Fruit fly (Drosophila melanogaster) whole organism, pupa: ENCODE results near the gene RYa-R.

Source experiments
- CG10348 ChIP-seq: fragments of 200-800 bp; sonication (Bioruptor generic); IDR thresholded peaks from 2 replicates; pipeline ENCODE4 v1.3.6; 2022; ENCODE audit warnings: missing biosample characterization, missing genetic modification characterization
- CG12605 ChIP-seq: fragments of 200-800 bp; sonication (Bioruptor generic); IDR thresholded peaks from 2 replicates; pipeline ENCODE4 v1.3.6; 2022; ENCODE audit warnings: missing biosample characterization, missing genetic modification characterization
- CG13204 ChIP-seq: fragments of 200-800 bp; sonication (Bioruptor generic); optimal IDR thresholded peaks from 2 replicates; lab custom pipeline; 2018; ENCODE audit warnings: missing biosample characterization, mild to moderate bottlenecking, missing genetic modification characterization, moderate library complexity
- CG14655 ChIP-seq: fragments of 200-800 bp; sonication (Bioruptor generic); optimal IDR thresholded peaks from 3 replicates; lab custom pipeline; 2017; ENCODE audit warnings: mild to moderate bottlenecking, missing biosample characterization, missing genetic modification reagents, missing genetic modification characterization
- CG15710 ChIP-seq: fragments of 200-800 bp; sonication (Bioruptor generic); optimal IDR thresholded peaks from 2 replicates; lab custom pipeline; 2018; ENCODE audit warnings: missing biosample characterization, mild to moderate bottlenecking, missing genetic modification characterization, moderate library complexity
- CG17806 ChIP-seq: fragments of 200-800 bp; sonication (Bioruptor generic); optimal IDR thresholded peaks from 2 replicates; lab custom pipeline; 2018; ENCODE audit warnings: missing biosample characterization, mild to moderate bottlenecking, missing genetic modification characterization, moderate library complexity
- CG32121 ChIP-seq: fragments of 200-800 bp; sonication (Bioruptor generic); IDR thresholded peaks from 2 replicates; pipeline ENCODE4 v1.3.6; 2022; ENCODE audit warnings: missing biosample characterization, missing genetic modification characterization
- CG34367 ChIP-seq: fragments of 200-800 bp; sonication (Bioruptor generic); optimal IDR thresholded peaks from 2 replicates; lab custom pipeline; 2018; ENCODE audit warnings: missing biosample characterization, mild to moderate bottlenecking, missing genetic modification characterization
- CG4496 ChIP-seq: fragments of 200-800 bp; sonication (Bioruptor generic); IDR thresholded peaks from 3 replicates; pipeline ENCODE4 v1.3.6; 2022; ENCODE audit warnings: missing biosample characterization, missing genetic modification characterization
- CG8159 ChIP-seq: fragments of 200-800 bp; sonication (Bioruptor generic); optimal IDR thresholded peaks from 3 replicates; lab custom pipeline; 2018; ENCODE audit warnings: missing biosample characterization, mild to moderate bottlenecking, missing genetic modification characterization, moderate library complexity
- CG8301 ChIP-seq: fragments of 200-800 bp; sonication (Bioruptor generic); optimal IDR thresholded peaks from 2 replicates; lab custom pipeline; 2018; ENCODE audit warnings: missing biosample characterization, mild to moderate bottlenecking, missing genetic modification characterization
- CG9948 ChIP-seq: fragments of 200-800 bp; sonication (Bioruptor generic); optimal IDR thresholded peaks from 2 replicates; lab custom pipeline; 2018; ENCODE audit warnings: missing biosample characterization, mild to moderate bottlenecking, missing genetic modification characterization, moderate library complexity
- D1 ChIP-seq: fragments of 200-800 bp; sonication (Bioruptor generic); optimal IDR thresholded peaks from 2 replicates; lab custom pipeline; 2018; ENCODE audit warnings: missing biosample characterization, mild to moderate bottlenecking, missing genetic modification characterization, moderate library complexity
- EcR ChIP-seq: fragments of 200-800 bp; sonication (Bioruptor generic); optimal IDR thresholded peaks from 3 replicates; lab custom pipeline; 2019; ENCODE audit warnings: missing biosample characterization, missing genetic modification characterization, mild to moderate bottlenecking, moderate library complexity, missing genetic modification reagents
- Ets98B ChIP-seq: fragments of 200-800 bp; sonication (Bioruptor generic); IDR thresholded peaks from 2 replicates; pipeline ENCODE4 v1.3.6; 2022; ENCODE audit warnings: missing biosample characterization, missing genetic modification characterization
- Pif1A ChIP-seq: fragments of 200-800 bp; sonication (Bioruptor generic); optimal IDR thresholded peaks from 3 replicates; lab custom pipeline; 2016; ENCODE audit warnings: missing biosample characterization, missing genetic modification characterization
- Pif1B ChIP-seq: fragments of 200-800 bp; sonication (Bioruptor generic); optimal IDR thresholded peaks from 3 replicates; lab custom pipeline; 2016; ENCODE audit warnings: missing biosample characterization, missing genetic modification characterization
- Snoo ChIP-seq: fragments of 200-800 bp; sonication (Bioruptor generic); optimal IDR thresholded peaks from 3 replicates; lab custom pipeline; 2017; ENCODE audit warnings: missing biosample characterization, mild to moderate bottlenecking, missing genetic modification characterization, inconsistent platforms
- fd96Ca ChIP-seq: fragments of 200-800 bp; sonication (Bioruptor generic); IDR thresholded peaks from 3 replicates; pipeline ENCODE4 v1.3.6; 2022; ENCODE audit warnings: missing biosample characterization, missing genetic modification characterization
- gl ChIP-seq: fragments of 200-800 bp; sonication (Bioruptor generic); optimal IDR thresholded peaks from 2 replicates; lab custom pipeline; 2018; ENCODE audit warnings: missing biosample characterization, mild to moderate bottlenecking, missing genetic modification characterization
- rn ChIP-seq: fragments of 200-800 bp; sonication (Bioruptor generic); IDR thresholded peaks from 2 replicates; pipeline ENCODE4 v1.3.6; 2022; ENCODE audit warnings: missing biosample characterization, missing genetic modification characterization

RYa-R gene

DNA sequence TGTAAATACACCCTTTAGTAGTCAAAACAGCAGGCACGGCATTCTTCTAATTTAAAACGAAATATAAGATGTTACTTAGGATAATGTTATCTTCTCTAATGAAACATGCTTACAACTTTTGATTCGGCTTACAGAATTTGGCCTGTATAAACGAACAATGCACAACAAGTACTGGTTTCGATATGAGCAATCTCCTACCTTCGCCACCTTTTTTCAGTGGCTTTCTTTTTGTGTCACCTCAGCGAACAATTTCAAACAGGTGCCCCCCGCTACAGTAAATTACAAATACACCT lies 28.5 kb upstream of the RYa-R start:
- no peak for TF ChIP-seq CG4496
- TF ChIP-seq Pif1A (GFP tag; lab: Kevin White, UChicago) = no peak

DNA sequence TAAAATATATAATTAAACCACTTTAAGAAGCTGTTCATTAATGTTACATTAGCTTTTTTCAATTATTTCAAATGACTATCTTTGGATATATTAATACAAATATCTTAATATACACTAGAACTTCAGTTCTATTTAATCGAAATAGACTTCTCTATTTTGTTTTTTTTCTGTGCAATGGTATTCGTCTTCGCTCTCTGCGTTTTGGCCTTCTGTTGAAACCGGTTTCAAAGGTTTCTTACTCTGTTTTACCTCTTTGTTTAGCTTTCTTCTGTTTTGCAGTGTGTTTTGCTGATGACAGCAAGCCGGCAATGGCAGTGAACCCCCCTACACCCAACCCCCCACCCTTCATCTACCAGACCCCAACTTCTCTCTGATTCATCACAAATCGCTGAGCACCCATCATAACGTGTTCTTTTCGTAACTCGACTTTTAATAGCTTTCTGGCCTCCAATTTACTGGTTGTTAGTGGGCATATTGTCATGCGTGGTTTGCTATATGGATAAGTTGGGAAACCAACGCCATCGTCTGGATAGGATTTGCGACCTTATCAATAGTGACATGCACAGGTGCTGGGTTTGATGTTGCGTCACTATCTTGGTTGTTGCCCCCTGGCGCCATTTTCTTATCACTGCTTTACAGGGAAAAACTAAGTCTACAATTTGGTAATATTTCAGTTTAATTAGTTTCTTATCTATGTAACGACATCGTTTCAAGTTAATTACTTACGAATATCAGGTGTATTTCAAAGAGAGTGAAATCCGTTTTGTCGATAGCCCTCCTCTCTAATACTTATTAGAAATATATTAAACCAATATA lies 27.7 kb upstream of the RYa-R start:
- no peak for TF ChIP-seq CG10348 (GFP tag; lab: Robert Waterston, UW)
- no peak for TF ChIP-seq CG13204 (GFP tag; lab: Kevin White, UChicago)
- TF ChIP-seq Snoo = no peak
- TF ChIP-seq CG8301 (tag; lab: Kevin White, UChicago) = no peak
- TF ChIP-seq EcR (GFP tag; lab: Kevin White, UChicago) = peak; percentile 92
- no peak for TF ChIP-seq D1 (tag; lab: Kevin White, UChicago)
- TF ChIP-seq CG15710 (tag; lab: Kevin White, UChicago) = peak; percentile 38
- no peak for TF ChIP-seq CG8159 (tag; lab: Kevin White, UChicago)
- peak; percentile 64; the same call in 1 of the 3 replicates for TF ChIP-seq fd96Ca
- 0 out of 3 replicates have a peak, but pooled peaks have one; percentile 40 for TF ChIP-seq CG4496
- no peak for TF ChIP-seq Pif1B (GFP tag; lab: Kevin White, UChicago)
- no peak for TF ChIP-seq CG32121 (GFP tag; lab: Robert Waterston, UW)
- TF ChIP-seq CG14655 (GFP tag; lab: Kevin White, UChicago) = no peak
- peak; percentile 21 for TF ChIP-seq gl (tag; lab: Kevin White, UChicago)
- TF ChIP-seq CG17806 = no peak
- no peak for TF ChIP-seq rn
- peak; percentile 51 for TF ChIP-seq CG9948 (tag; lab: Kevin White, UChicago)
- no peak for TF ChIP-seq CG12605 (GFP tag; lab: Robert Waterston, UW)
- no peak for TF ChIP-seq Pif1A (GFP tag; lab: Kevin White, UChicago)
- peak; percentile 0 for TF ChIP-seq CG34367 (tag; lab: Kevin White, UChicago)
- TF ChIP-seq Ets98B (GFP tag; lab: Robert Waterston, UW) = no peak

DNA sequence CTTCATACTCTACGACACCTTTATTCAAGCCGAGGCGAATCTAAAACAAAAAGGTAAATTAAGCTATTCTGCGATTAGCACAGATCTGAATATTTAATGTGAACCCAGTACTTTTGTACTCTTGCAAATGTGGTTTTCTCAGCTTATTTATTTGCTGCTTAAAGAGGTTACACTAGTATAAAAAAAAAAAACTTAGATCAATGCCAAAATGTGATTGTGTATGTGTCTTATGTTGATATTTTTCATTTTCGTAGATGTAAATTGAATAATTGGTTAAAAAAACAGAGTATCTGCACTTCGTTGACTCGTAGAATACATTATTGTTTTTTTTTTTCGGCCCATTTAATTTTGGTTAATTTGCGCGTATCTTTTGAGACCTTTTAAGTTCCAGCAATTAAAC lies 27.0 kb upstream of the RYa-R start:
- TF ChIP-seq CG17806 (no peak), Snoo (no peak), CG8159 (tag; lab: Kevin White, UChicago) (no peak), CG15710 (tag; lab: Kevin White, UChicago) (no peak), CG32121 (GFP tag; lab: Robert Waterston, UW) (no peak), CG14655 (GFP tag; lab: Kevin White, UChicago) (no peak), D1 (tag; lab: Kevin White, UChicago) (no peak), CG34367 (tag; lab: Kevin White, UChicago) (no peak), Ets98B (GFP tag; lab: Robert Waterston, UW) (no peak), rn (no peak), CG9948 (tag; lab: Kevin White, UChicago) (no peak), fd96Ca (no peak), CG8301 (tag; lab: Kevin White, UChicago) (no peak), gl (tag; lab: Kevin White, UChicago) (no peak), CG10348 (GFP tag; lab: Robert Waterston, UW) (no peak), Pif1A (GFP tag; lab: Kevin White, UChicago) (no peak), CG13204 (GFP tag; lab: Kevin White, UChicago) (no peak), CG4496 (no peak), Pif1B (GFP tag; lab: Kevin White, UChicago) (no peak), EcR (GFP tag; lab: Kevin White, UChicago) (no peak)

dm6 chr3R:26978241-26978640 lies 18.5 kb upstream of the RYa-R start, which contains the start of the genes CG14253 and CG46313:
Gene CG14253 (plus strand): TSS chr3R:26978541.
Gene CG46313 (plus strand): TSS chr3R:26978541.
- TF ChIP-seq CG8159 (tag; lab: Kevin White, UChicago) (no peak), EcR (GFP tag; lab: Kevin White, UChicago) (no peak), CG34367 (tag; lab: Kevin White, UChicago) (no peak)

dm6 chr3R:26980282-26980691 lies 16.5 kb upstream of the RYa-R start:
- TF ChIP-seq Snoo (no peak), gl (tag; lab: Kevin White, UChicago) (no peak), D1 (tag; lab: Kevin White, UChicago) (no peak), CG10348 (GFP tag; lab: Robert Waterston, UW) (no peak), CG13204 (GFP tag; lab: Kevin White, UChicago) (no peak), CG9948 (tag; lab: Kevin White, UChicago) (no peak), CG32121 (GFP tag; lab: Robert Waterston, UW) (0 out of 2 replicates have a peak, but pooled peaks have one; percentile 17), CG8159 (tag; lab: Kevin White, UChicago) (no peak), CG4496 (no peak), CG17806 (no peak), CG14655 (GFP tag; lab: Kevin White, UChicago) (no peak), Pif1B (GFP tag; lab: Kevin White, UChicago) (no peak), fd96Ca (no peak), CG15710 (tag; lab: Kevin White, UChicago) (no peak), Pif1A (GFP tag; lab: Kevin White, UChicago) (no peak), CG8301 (tag; lab: Kevin White, UChicago) (no peak), EcR (GFP tag; lab: Kevin White, UChicago) (peak; percentile 65), rn (no peak), Ets98B (GFP tag; lab: Robert Waterston, UW) (peak; percentile 30; the same call in 1 of the 2 replicates), CG12605 (GFP tag; lab: Robert Waterston, UW) (peak; percentile 59), CG34367 (tag; lab: Kevin White, UChicago) (no peak)
